Fruit fly (Drosophila melanogaster): ENCODE measurements around the gene mesh.

mesh gene

dm6 chr3R:31215830-31216229, 20.3 kb upstream of the mesh start, which contains the start of gene CG15561 (continued):
- TF ChIP-seq CG17385 (GFP tag; optimal IDR thresholded peaks at IDR 0.05) = no peak
- no peak for TF ChIP-seq CG11085 (GFP tag; IDR thresholded peaks at IDR 0.05)
- TF ChIP-seq BEAF-32 (GFP tag; optimal IDR thresholded peaks at IDR 0.05) = peak; percentile 72
- peak; percentile 71 for TF ChIP-seq onecut (GFP tag; IDR thresholded peaks at IDR 0.05)
- TF ChIP-seq CG8924 (tag; optimal IDR thresholded peaks at IDR 0.05) = peak; percentile 22
- no peak for TF ChIP-seq p53 (GFP tag; optimal IDR thresholded peaks at IDR 0.05)
- no peak for TF ChIP-seq dysf (GFP tag; IDR thresholded peaks at IDR 0.05)
- no peak for TF ChIP-seq CG6272 (GFP tag; IDR thresholded peaks at IDR 0.05)
- no peak for TF ChIP-seq CG10366 (GFP tag; IDR thresholded peaks at IDR 0.05)
- TF ChIP-seq fru (optimal IDR thresholded peaks at IDR 0.05) = no peak
- peak; percentile 81 for TF ChIP-seq CG15514 (GFP tag; optimal IDR thresholded peaks at IDR 0.05)
- no peak for TF ChIP-seq CG3847 (GFP tag; IDR thresholded peaks at IDR 0.05)
- TF ChIP-seq gsb-n (tag; optimal IDR thresholded peaks at IDR 0.05) = no peak
- TF ChIP-seq CG1602 (GFP tag; optimal IDR thresholded peaks at IDR 0.05) = no peak
- no peak for TF ChIP-seq ken (GFP tag; IDR thresholded peaks at IDR 0.05)
- TF ChIP-seq Nf-YC (tag; optimal IDR thresholded peaks at IDR 0.05) = no peak
- TF ChIP-seq CG10321 (GFP tag; IDR thresholded peaks at IDR 0.05) = no peak
- no peak for TF ChIP-seq ATbp (GFP tag; optimal IDR thresholded peaks at IDR 0.05)
- peak; percentile 60 for TF ChIP-seq maf-S (GFP tag; optimal IDR thresholded peaks at IDR 0.05)
- no peak for TF ChIP-seq CG4360 (GFP tag; IDR thresholded peaks at IDR 0.05)
- no peak for TF ChIP-seq danr (GFP tag; IDR thresholded peaks at IDR 0.05)
- TF ChIP-seq Neu2 (GFP tag; optimal IDR thresholded peaks at IDR 0.05; ENCODE audit: borderline replicate concordance) = no peak
- peak; percentile 0 for TF ChIP-seq CG18011 (GFP tag; optimal IDR thresholded peaks at IDR 0.05)
- peak; percentile 84 for TF ChIP-seq Max (GFP tag; optimal IDR thresholded peaks at IDR 0.05)
- no peak for TF ChIP-seq pan (optimal IDR thresholded peaks at IDR 0.05)
- TF ChIP-seq pan (GFP tag; optimal IDR thresholded peaks at IDR 0.05 in 1 of 2, IDR thresholded peaks at IDR 0.05 in 1 of 2) = no peak
- no peak for TF ChIP-seq CG8388 (GFP tag; optimal IDR thresholded peaks at IDR 0.05)
- no peak for TF ChIP-seq disco-r (GFP tag; optimal IDR thresholded peaks at IDR 0.05)
- no peak for TF ChIP-seq Nf-YA (GFP tag; IDR thresholded peaks at IDR 0.05)
- TF ChIP-seq CG2875 (GFP tag; optimal IDR thresholded peaks at IDR 0.05) = peak; percentile 10
- TF ChIP-seq jumu (GFP tag; optimal IDR thresholded peaks at IDR 0.05) = peak; percentile 45
- TF ChIP-seq CG3281 (GFP tag; optimal IDR thresholded peaks at IDR 0.05) = no peak
- TF ChIP-seq CG5953 (GFP tag; IDR thresholded peaks at IDR 0.05) = no peak
- TF ChIP-seq CG8089 (GFP tag; optimal IDR thresholded peaks at IDR 0.05) = peak; percentile 29
- peak; percentile 7 for TF ChIP-seq D19B (GFP tag; optimal IDR thresholded peaks at IDR 0.05)
- no peak for TF ChIP-seq BtbVII (GFP tag; optimal IDR thresholded peaks at IDR 0.05)
- peak; percentile 38 for TF ChIP-seq CG12155 (GFP tag; optimal IDR thresholded peaks at IDR 0.05)
- TF ChIP-seq bcd (GFP tag; optimal IDR thresholded peaks at IDR 0.05) = peak; percentile 50
- TF ChIP-seq lilli (GFP tag; optimal IDR thresholded peaks at IDR 0.05) = peak; percentile 61
- no peak for TF ChIP-seq trh (GFP tag; optimal IDR thresholded peaks at IDR 0.05)
- no peak for TF ChIP-seq CG31365 (tag; optimal IDR thresholded peaks at IDR 0.05)
- peak; percentile 2 for TF ChIP-seq Ssrp (tag; optimal IDR thresholded peaks at IDR 0.05)
- TF ChIP-seq Atf6 (GFP tag; IDR thresholded peaks at IDR 0.05) = no peak
- TF ChIP-seq Lpt (GFP tag; optimal IDR thresholded peaks at IDR 0.05) = no peak
- no peak for TF ChIP-seq HLH3B (GFP tag; IDR thresholded peaks at IDR 0.05)
- no peak for TF ChIP-seq CG3838 (GFP tag; optimal IDR thresholded peaks at IDR 0.05)
- TF ChIP-seq CG10274 (GFP tag; optimal IDR thresholded peaks at IDR 0.05) = no peak
- TF ChIP-seq CG17829 (tag; optimal IDR thresholded peaks at IDR 0.05) = peak; percentile 47
- TF ChIP-seq CG16813 (GFP tag; IDR thresholded peaks at IDR 0.05; ENCODE audit: partially characterized antibody) = no peak
- TF ChIP-seq pita (GFP tag; optimal IDR thresholded peaks at IDR 0.05) = no peak
- no peak for TF ChIP-seq CG31224 (GFP tag; IDR thresholded peaks at IDR 0.05)
- TF ChIP-seq chif (GFP tag; optimal IDR thresholded peaks at IDR 0.05) = peak; percentile 32 to 50
- TF ChIP-seq inv (GFP tag; IDR thresholded peaks at IDR 0.05; ENCODE audit: partially characterized antibody) = no peak
